Worm (Caenorhabditis elegans) whole organism, mixed stage, embryonic: ENCODE measurements around the gene F32E10.8.

Experiments
- M03D4.4 ChIP-seq: sonication (generic microtip); optimal IDR thresholded peaks from 2 replicates; lab custom pipeline; 2017; ENCODE audit warnings: mild to moderate bottlenecking, missing genetic modification characterization, missing compliant biosample characterization
- bed-3 ChIP-seq: fragments of 200-800 bp; sonication (Bioruptor generic); optimal IDR thresholded peaks from 3 replicates; lab custom pipeline; 2018; ENCODE audit warnings: mild to moderate bottlenecking, missing genetic modification characterization, moderate library complexity, missing compliant biosample characterization
- ceh-39 ChIP-seq: fragments of 150-350 bp; optimal IDR thresholded peaks from 2 replicates; lab custom pipeline; 2014; ENCODE audit warnings: missing biosample characterization, missing genetic modification characterization
- ceh-43 ChIP-seq: fragments of 200-800 bp; sonication (Bioruptor generic); optimal IDR thresholded peaks from 2 replicates; lab custom pipeline; 2018; ENCODE audit warnings: mild to moderate bottlenecking, missing genetic modification characterization, moderate library complexity, missing compliant biosample characterization
- ces-1 ChIP-seq: fragments of 150-350 bp; optimal IDR thresholded peaks from 2 replicates; lab custom pipeline; 2014; ENCODE audit warnings: missing biosample characterization, missing genetic modification reagents, missing genetic modification characterization
- flh-1 ChIP-seq: fragments of 200-800 bp; sonication (Bioruptor generic); optimal IDR thresholded peaks from 2 replicates; lab custom pipeline; 2018; ENCODE audit warnings: mild to moderate bottlenecking, missing genetic modification characterization, moderate library complexity, missing compliant biosample characterization
- hlh-1 ChIP-seq: fragments of 150-350 bp; optimal IDR thresholded peaks from 2 replicates; lab custom pipeline; 2014; ENCODE audit warnings: missing biosample characterization, missing genetic modification reagents, missing genetic modification characterization
- lin-13 ChIP-seq: fragments of 150-350 bp; optimal IDR thresholded peaks from 2 replicates; lab custom pipeline; 2014; ENCODE audit warnings: missing biosample characterization, missing genetic modification characterization
- mab-5 ChIP-seq: fragments of 150-350 bp; optimal IDR thresholded peaks from 2 replicates; lab custom pipeline; 2014; ENCODE audit warnings: missing biosample characterization, missing genetic modification characterization
- nhr-2 ChIP-seq: fragments of 150-350 bp; optimal IDR thresholded peaks from 2 replicates; lab custom pipeline; 2014; ENCODE audit warnings: missing biosample characterization, missing genetic modification characterization
- nhr-237 ChIP-seq: fragments of 150-350 bp; optimal IDR thresholded peaks from 2 replicates; lab custom pipeline; 2014; ENCODE audit warnings: missing biosample characterization, missing genetic modification characterization
- pha-4 ChIP-seq: fragments of 150-350 bp; optimal IDR thresholded peaks from 2 replicates; lab custom pipeline; 2018; ENCODE audit warnings: missing biosample characterization, missing genetic modification reagents, missing genetic modification characterization
- sem-2 ChIP-seq: fragments of 200-800 bp; sonication (Bioruptor generic); optimal IDR thresholded peaks from 2 replicates; lab custom pipeline; 2018; ENCODE audit warnings: mild to moderate bottlenecking, missing genetic modification characterization, missing compliant biosample characterization
- snpc-4 ChIP-seq: fragments of 150-350 bp; optimal IDR thresholded peaks from 2 replicates; lab custom pipeline; 2014; ENCODE audit warnings: missing biosample characterization, missing genetic modification characterization
- sptf-1 ChIP-seq: sonication (generic microtip); optimal IDR thresholded peaks from 2 replicates; lab custom pipeline; 2017; ENCODE audit warnings: mild to moderate bottlenecking, missing genetic modification characterization, moderate library complexity, missing compliant biosample characterization
- tbx-8 ChIP-seq: fragments of 200-800 bp; sonication (Bioruptor generic); optimal IDR thresholded peaks from 2 replicates; lab custom pipeline; 2018; ENCODE audit warnings: mild to moderate bottlenecking, missing genetic modification characterization, moderate library complexity, missing compliant biosample characterization

The F32E10.8 gene

DNA sequence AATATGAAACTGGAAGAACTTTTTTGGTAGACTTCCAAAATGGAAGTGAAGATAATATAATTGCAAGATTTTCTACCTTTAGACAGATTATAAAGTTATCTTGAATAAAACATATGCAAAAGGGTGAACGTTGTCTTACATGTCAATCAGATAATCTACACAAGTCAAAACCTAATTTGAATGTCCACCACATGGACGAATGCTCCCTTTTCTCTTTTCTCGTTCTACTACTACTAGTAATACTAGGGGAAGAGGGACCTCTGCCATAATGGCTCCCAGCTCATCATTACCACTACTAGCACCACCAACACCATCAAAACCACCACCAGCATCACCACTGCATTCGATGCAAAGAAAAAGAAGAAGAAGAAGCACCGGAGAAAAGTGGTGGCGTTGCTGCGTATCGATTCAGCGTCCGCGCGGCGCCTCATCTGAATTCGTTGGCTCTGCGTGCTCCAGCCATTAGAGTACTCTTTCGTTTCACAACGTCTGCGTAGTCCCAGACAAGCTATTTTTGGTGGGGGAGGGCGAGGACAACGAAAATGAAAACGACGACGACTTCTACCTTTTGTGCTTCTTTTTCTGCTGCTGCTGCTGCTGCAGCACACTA, 18.0 kb downstream of the F32E10.8 start:
- TF ChIP-seq ces-1 (GFP tag; lab: Kevin White, UChicago) (peak; percentile 85), nhr-237 (tag; lab: Kevin White, UChicago) (no peak)

DNA sequence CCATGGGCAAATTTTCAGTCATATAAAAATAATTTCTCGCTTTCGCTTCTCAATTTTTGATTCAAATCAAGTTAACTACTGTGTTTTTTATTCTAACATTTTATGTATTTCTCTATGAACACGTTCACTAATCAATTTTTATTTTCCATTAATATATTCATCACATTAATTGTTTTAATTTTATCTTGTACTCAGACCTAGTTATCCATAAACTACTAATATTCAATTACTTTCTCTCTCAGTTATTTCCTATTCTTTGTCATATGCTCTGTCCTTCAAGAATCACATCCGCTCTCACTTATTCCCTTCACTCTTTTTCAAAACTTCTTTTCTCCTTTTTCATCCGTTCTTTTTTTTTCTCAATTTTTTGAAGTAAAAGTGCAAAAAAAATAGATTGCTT, 19.6 kb downstream of the F32E10.8 start:
- TF ChIP-seq lin-13 (tag; lab: Kevin White, UChicago) = no peak
- TF ChIP-seq ceh-39 (tag; lab: Kevin White, UChicago) = no peak
- no peak for TF ChIP-seq nhr-237 (tag; lab: Kevin White, UChicago)
- TF ChIP-seq ces-1 (GFP tag; lab: Kevin White, UChicago) = peak; percentile 62
- TF ChIP-seq nhr-2 (tag; lab: Kevin White, UChicago) = no peak
- TF ChIP-seq sem-2 (GFP tag; lab: Kevin White, UChicago) = no peak

DNA sequence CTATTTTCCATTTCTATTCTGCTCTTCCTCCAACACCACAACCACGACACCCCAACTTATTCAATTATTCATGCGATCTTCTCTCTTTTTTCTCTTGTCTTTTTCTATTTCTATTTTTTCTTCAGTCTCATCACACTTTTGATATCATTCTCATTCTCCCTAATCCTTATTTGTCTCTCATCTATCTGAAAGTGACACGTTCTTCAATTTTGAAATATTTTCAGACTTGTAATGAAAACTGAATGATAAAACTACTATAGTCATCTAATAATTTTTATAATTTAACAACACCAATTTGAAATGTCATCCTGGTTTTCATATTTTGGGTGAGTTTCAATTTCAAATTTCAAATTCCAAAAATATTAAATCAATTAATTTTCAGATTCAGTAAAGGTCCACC, 21.2 kb downstream of the F32E10.8 start, which contains the start of gene cla-1:
cla-1 (plus strand) TSS at position 301 of the 400 bp plus-strand sequence.
- TF ChIP-seq hlh-1 (tag; lab: Kevin White, UChicago) = no peak
- no peak for TF ChIP-seq snpc-4 (tag; lab: Kevin White, UChicago)
- TF ChIP-seq pha-4 (tag; lab: Kevin White, UChicago) = no peak
- no peak for TF ChIP-seq mab-5 (tag; lab: Kevin White, UChicago)
- TF ChIP-seq bed-3 (GFP tag; lab: Kevin White, UChicago) = no peak
- peak; percentile 61 for TF ChIP-seq ces-1 (GFP tag; lab: Kevin White, UChicago)
- no peak for TF ChIP-seq tbx-8 (GFP tag; lab: Kevin White, UChicago)

DNA sequence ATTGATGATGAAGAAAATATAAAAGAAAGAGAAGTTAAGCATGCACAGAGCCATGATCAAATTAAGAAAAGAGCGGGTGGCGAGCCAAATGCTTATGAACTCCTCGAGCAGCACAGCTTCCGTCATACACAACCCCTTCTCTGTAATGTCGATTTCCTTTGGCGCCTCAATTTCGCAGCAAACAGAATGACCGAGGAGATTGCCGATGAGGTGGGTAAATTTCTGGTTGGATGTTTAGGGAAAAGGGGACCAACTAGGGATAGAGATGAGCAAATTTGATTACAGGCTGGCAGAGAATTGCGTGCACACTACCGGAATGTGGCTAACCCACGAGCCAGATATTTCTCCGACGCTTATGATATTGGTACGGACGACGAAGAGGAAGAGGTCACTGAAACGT, 38.0 kb downstream of the F32E10.8 start:
- TF ChIP-seq ces-1 (GFP tag; lab: Kevin White, UChicago) = peak; percentile 79
- no peak for TF ChIP-seq flh-1

DNA sequence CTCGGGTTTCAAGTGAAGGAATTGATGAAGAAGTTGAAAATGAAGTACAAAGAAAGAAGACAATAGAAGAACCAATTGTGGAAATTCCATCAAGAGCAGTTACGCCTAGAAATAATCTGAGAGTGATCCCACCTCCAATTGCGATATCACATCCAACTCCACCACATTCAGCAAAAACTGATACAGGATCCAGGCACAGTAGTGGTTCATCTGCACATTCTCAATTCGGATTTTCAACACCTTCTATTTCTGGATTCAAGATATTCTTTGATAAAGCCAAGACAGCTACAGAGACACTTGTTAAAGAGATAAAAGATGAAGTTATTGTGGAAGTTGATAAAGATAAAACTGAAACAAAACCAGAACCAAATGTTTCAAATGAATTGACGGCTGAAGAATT, 40.7 kb downstream of the F32E10.8 start:
- no peak for TF ChIP-seq ceh-43 (GFP tag; lab: Kevin White, UChicago)
- no peak for TF ChIP-seq M03D4.4 (tag; lab: Kevin White, UChicago)

DNA sequence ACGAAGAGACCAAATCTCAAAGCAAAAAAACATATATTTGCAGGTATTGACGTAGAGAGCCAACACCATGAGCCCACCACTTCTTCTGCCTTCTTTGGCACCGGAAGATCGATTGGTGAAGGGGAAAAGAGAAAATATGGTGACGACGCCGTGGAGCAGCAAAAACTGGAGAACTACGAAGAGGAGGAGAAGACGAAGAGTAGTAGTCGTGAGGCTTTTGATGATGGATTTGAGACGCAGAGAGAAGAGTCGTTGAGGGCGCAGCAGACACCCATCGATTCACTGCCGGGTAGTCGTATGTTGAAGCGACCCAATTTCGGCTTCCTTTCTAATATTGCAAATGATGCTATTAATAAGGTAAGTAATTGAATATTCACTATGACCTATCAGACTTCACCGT, 44.0 kb downstream of the F32E10.8 start:
- TF ChIP-seq ces-1 (GFP tag; lab: Kevin White, UChicago) = peak; percentile 53
- TF ChIP-seq mab-5 (tag; lab: Kevin White, UChicago) = no peak
- peak; percentile 1 for TF ChIP-seq sptf-1

DNA sequence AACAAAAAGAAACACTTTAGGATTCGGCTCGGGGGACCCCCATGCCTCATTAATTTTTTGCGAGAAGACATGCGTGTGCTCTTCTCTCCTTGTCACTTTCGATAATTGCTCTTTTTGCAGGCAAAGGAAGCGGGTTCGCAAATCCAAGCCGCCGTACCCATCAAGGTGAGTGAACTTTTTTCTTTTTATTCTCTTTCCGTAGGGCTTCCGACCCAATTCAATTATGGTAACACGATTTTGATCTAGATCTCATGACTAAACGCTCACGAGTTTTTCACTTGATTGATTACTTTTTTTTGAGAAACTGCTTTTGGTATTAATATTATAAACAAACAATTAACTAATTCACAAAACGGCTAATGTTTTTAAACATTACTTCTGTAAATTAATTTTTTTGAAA, 45.1 kb downstream of the F32E10.8 start:
- TF ChIP-seq ces-1 (GFP tag; lab: Kevin White, UChicago) = peak; percentile 85
- no peak for TF ChIP-seq sptf-1
